Fruit fly (Drosophila melanogaster): ENCODE data around the gene CCT2.

Gene CCT2

DNA sequence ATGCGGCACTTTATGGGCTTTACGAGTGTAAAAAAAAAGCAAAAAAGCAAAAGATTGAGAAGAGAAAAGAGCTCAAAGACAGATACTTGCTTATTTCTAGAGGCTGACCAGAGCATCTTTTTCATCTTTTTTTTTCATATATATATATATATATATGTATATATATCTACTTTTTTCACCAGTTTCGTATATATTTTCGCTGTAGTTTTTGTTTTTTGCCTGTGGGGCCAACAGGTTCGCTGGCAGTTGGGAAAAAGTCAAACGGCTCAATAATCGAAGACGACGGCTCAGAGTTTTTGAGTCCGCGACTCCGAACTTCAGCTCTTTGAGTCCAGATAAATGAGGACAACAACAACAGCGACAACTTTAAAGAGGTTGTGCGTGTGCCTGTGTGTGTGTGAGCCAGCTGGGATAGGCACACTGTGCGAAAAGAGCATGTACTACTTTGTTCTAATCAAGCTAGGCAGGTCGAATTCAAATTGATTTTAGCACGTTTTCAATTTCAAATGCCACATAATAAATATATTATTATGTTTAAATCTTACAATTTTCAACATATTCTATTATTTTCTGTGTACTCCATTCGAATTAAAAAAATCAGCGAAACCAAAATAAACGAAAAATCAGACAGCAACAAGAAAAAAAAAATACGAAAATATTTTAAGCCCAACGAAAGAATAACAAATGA lies 22.4 kb upstream of the CCT2 start (continued):
- no peak for TF ChIP-seq br (optimal IDR thresholded peaks at IDR 0.05)
- no peak for TF ChIP-seq CG9876 (GFP tag; optimal IDR thresholded peaks at IDR 0.05)
- no peak for TF ChIP-seq pzg (GFP tag; optimal IDR thresholded peaks at IDR 0.05)
- no peak for TF ChIP-seq CG10959 (GFP tag; IDR thresholded peaks at IDR 0.05)
- no peak for TF ChIP-seq CG34376 (GFP tag; optimal IDR thresholded peaks at IDR 0.05)
- TF ChIP-seq sr (GFP tag; IDR thresholded peaks at IDR 0.05), result no peak
- no peak for TF ChIP-seq gsb-n (tag; optimal IDR thresholded peaks at IDR 0.05)
- TF ChIP-seq Dp (GFP tag; optimal IDR thresholded peaks at IDR 0.05), result no peak
- TF ChIP-seq Oli (tag; optimal IDR thresholded peaks at IDR 0.05), result peak; percentile 35
- no peak; the same call in 2 of the 3 replicates for TF ChIP-seq ken (GFP tag; IDR thresholded peaks at IDR 0.05)
- no peak for TF ChIP-seq lilli (GFP tag; optimal IDR thresholded peaks at IDR 0.05)
- no peak for TF ChIP-seq Mrtf (GFP tag; IDR thresholded peaks at IDR 0.05)
- no peak for TF ChIP-seq CG6175 (GFP tag; IDR thresholded peaks at IDR 0.05)
- TF ChIP-seq tgo (GFP tag; IDR thresholded peaks at IDR 0.05), result peak; percentile 45; the same call in 1 of the 3 replicates
- TF ChIP-seq Nf-YC (tag; optimal IDR thresholded peaks at IDR 0.05), result no peak
- TF ChIP-seq so (GFP tag; IDR thresholded peaks at IDR 0.05), result no peak
- no peak for TF ChIP-seq pnt (GFP tag; optimal IDR thresholded peaks at IDR 0.05)
- no peak for TF ChIP-seq corto (GFP tag; optimal IDR thresholded peaks at IDR 0.05)
- TF ChIP-seq Scr (GFP tag; IDR thresholded peaks at IDR 0.05; ENCODE audit: partially characterized antibody), result no peak
- TF ChIP-seq Lhr (GFP tag; optimal IDR thresholded peaks at IDR 0.05), result no peak
- no peak for TF ChIP-seq hbn (GFP tag; IDR thresholded peaks at IDR 0.05; ENCODE audit: partially characterized antibody)
- peak; percentile 48 for TF ChIP-seq CG7839 (tag; optimal IDR thresholded peaks at IDR 0.05)
- TF ChIP-seq aop (GFP tag; IDR thresholded peaks at IDR 0.05), result no peak
- no peak for TF ChIP-seq Sry-β (GFP tag; optimal IDR thresholded peaks at IDR 0.05)
- TF ChIP-seq CG6689 (GFP tag; IDR thresholded peaks at IDR 0.05), result no peak
- no peak for TF ChIP-seq D19A (tag; optimal IDR thresholded peaks at IDR 0.05)
- TF ChIP-seq CG1602 (GFP tag; optimal IDR thresholded peaks at IDR 0.05), result no peak
- TF ChIP-seq CG11456 (GFP tag; IDR thresholded peaks at IDR 0.05), result peak; percentile 45; the same call in 1 of the 3 replicates
- no peak for TF ChIP-seq luna (GFP tag; optimal IDR thresholded peaks at IDR 0.05)
- no peak for TF ChIP-seq CG15601 (tag; optimal IDR thresholded peaks at IDR 0.05)
- no peak for TF ChIP-seq sob (GFP tag; IDR thresholded peaks at IDR 0.05)
- TF ChIP-seq CG3407 (GFP tag; optimal IDR thresholded peaks at IDR 0.05), result no peak
- no peak for TF ChIP-seq btn (GFP tag; optimal IDR thresholded peaks at IDR 0.05)
- peak; percentile 47; the same call in 1 of the 2 replicates for TF ChIP-seq CG14441 (GFP tag; IDR thresholded peaks at IDR 0.05)
- TF ChIP-seq unpg (GFP tag; optimal IDR thresholded peaks at IDR 0.05), result peak; percentile 42
- TF ChIP-seq seq (GFP tag; IDR thresholded peaks at IDR 0.05), result no peak
- no peak for TF ChIP-seq inv (GFP tag; IDR thresholded peaks at IDR 0.05; ENCODE audit: partially characterized antibody)
- no peak for TF ChIP-seq CG6272 (GFP tag; IDR thresholded peaks at IDR 0.05)
- TF ChIP-seq slp2 (GFP tag; optimal IDR thresholded peaks at IDR 0.05), result no peak
- TF ChIP-seq sc (optimal IDR thresholded peaks at IDR 0.05), result no peak
- no peak for TF ChIP-seq sc (GFP tag; optimal IDR thresholded peaks at IDR 0.05)
- TF ChIP-seq tap (tag; optimal IDR thresholded peaks at IDR 0.05), result no peak
- TF ChIP-seq ranshi (GFP tag; IDR thresholded peaks at IDR 0.05), result no peak
- no peak for TF ChIP-seq Opbp (GFP tag; IDR thresholded peaks at IDR 0.05; ENCODE audit: partially characterized antibody)
- no peak for TF ChIP-seq cg (GFP tag; optimal IDR thresholded peaks at IDR 0.05)
- no peak for TF ChIP-seq Eip74EF (GFP tag; optimal IDR thresholded peaks at IDR 0.05)
- TF ChIP-seq gcm2 (GFP tag; optimal IDR thresholded peaks at IDR 0.05), result no peak
- TF ChIP-seq Kr (GFP tag; optimal IDR thresholded peaks at IDR 0.05), result no peak
- no peak for TF ChIP-seq abd-A (tag; optimal IDR thresholded peaks at IDR 0.05)
- peak; percentile 55 for TF ChIP-seq CG9932 (GFP tag; IDR thresholded peaks at IDR 0.05)
- no peak for TF ChIP-seq CG7556 (GFP tag; optimal IDR thresholded peaks at IDR 0.05)
